Fruit fly (Drosophila melanogaster) S2 (cell line): ENCODE results near the gene alpha-Est7.

Source experiments
- CG8478 ChIP-seq: fragments of >200 bp; optimal IDR thresholded peaks from 2 replicates; lab custom pipeline; 2018
- CTCF ChIP-seq, 2 experiments: fragments of >200 bp; optimal IDR thresholded peaks; 2 replicates each; lab custom pipeline; 2018

Gene alpha-Est7

dm6 chr3R:7523594-7523993, at the start of gene alpha-Est7:
Gene alpha-Est7 (minus strand): TSS chr3R:7523753.
- TF ChIP-seq CTCF (optimal IDR thresholded peaks at IDR 0.05; lab: Kevin White, UChicago), result no peak
- no peak for TF ChIP-seq CG8478 (lab: Kevin White, UChicago)

DNA sequence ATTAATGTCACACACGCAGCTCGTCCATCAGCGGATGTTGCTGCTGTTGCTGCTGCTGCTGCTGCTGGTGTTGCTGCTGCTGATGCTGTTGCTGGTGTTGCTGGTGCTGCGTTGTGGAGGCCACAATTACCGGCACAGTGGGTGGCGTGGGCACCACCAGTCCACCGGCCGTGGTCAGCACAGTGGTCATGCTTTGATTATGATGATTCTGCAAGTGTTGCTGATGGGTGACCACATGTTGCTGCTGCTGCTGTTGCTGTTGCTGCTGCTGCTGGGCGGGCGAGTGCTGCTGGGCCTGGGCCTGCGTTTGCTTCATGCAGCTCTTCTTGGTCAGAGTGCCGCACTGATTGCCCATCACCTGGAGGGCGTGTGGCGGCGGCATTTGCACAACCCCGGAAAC, 48.7 kb upstream of the alpha-Est7 start:
- TF ChIP-seq CTCF (optimal IDR thresholded peaks at IDR 0.05; lab: Kevin White, UChicago) (no peak), CG8478 (lab: Kevin White, UChicago) (no peak)

dm6 chr3R:7551708-7552107, 28.2 kb upstream of the alpha-Est7 start, which contains the start of gene CG45545:
Gene CG45545 (plus strand): TSS chr3R:7552008.
- TF ChIP-seq CG8478 (lab: Kevin White, UChicago), result no peak
- TF ChIP-seq CTCF (optimal IDR thresholded peaks at IDR 0.05; lab: Kevin White, UChicago), result no peak

dm6 chr3R:7548808-7549744, 25.5 kb upstream of the alpha-Est7 start, which contains the start of gene alpha-Est1:
Gene alpha-Est1 (minus strand): TSS chr3R:7549124.
- no peak for TF ChIP-seq CG8478 (lab: Kevin White, UChicago)
- no peak for TF ChIP-seq CTCF (optimal IDR thresholded peaks at IDR 0.05; lab: Kevin White, UChicago)

- TF ChIP-seq CG8478 (lab: Kevin White, UChicago) (no peak), CTCF (optimal IDR thresholded peaks at IDR 0.05; lab: Kevin White, UChicago) (no peak)
These were observed 17.8 kb upstream of the alpha-Est7 start, which contains the start of the genes alpha-Est3 and alpha-Est2 for dm6 chr3R:7541145-7541860. Gene alpha-Est3 (minus strand): TSS chr3R:7541631. Gene alpha-Est2 (plus strand): TSS chr3R:7541810.

dm6 chr3R:7538435-7538834, 14.9 kb upstream of the alpha-Est7 start, which contains the start of gene alpha-Est4:
Gene alpha-Est4 (minus strand): TSS chr3R:7538615.
- TF ChIP-seq CTCF (optimal IDR thresholded peaks at IDR 0.05; lab: Kevin White, UChicago) (no peak), CG8478 (lab: Kevin White, UChicago) (no peak)

DNA sequence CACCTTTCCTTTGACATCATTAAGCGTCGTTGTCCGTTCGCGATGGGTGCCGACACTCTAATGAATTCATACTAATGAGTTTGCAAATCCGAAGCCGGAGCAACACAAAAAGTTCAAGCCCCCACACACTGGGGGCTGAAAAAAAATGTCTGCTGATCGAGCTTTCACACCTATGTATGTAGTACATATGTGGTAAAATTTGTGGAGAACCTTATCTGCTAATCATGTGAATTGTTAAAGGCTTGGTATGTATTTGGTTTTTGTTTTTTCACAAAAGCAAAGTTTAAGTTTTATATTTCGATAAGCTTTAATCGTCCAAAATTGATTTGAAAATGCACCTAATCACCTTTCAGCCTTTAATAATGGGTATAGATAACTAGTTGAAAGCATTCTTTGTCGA, 12.7 kb upstream of the alpha-Est7 start, which contains the start of gene alpha-Est5:
TSS of gene alpha-Est5 (minus strand) at position 110 of the 400 bp plus-strand sequence.
- TF ChIP-seq CG8478 (lab: Kevin White, UChicago) (no peak), CTCF (optimal IDR thresholded peaks at IDR 0.05; lab: Kevin White, UChicago) (no peak)

DNA sequence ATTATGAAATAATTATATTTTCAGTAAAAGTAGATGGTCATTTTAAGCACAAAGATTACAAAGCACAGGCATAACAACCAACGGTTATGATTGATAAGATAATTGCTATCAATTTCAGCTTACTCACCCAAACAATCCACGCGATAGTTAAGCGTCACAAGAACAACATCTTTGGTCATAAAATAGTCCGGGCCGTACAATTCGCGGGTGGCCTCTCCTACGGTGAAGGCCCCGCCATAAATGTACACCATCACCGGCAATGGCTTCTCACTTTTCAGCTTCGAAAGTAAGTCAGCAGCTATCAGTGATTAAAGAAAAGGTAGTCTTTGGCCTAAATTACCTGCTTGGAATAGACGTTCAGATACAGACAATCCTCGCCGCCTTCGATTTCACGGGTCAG, 12.1 kb upstream of the alpha-Est7 start:
- TF ChIP-seq CTCF (optimal IDR thresholded peaks at IDR 0.05; lab: Kevin White, UChicago), result no peak
- no peak for TF ChIP-seq CG8478 (lab: Kevin White, UChicago)

DNA sequence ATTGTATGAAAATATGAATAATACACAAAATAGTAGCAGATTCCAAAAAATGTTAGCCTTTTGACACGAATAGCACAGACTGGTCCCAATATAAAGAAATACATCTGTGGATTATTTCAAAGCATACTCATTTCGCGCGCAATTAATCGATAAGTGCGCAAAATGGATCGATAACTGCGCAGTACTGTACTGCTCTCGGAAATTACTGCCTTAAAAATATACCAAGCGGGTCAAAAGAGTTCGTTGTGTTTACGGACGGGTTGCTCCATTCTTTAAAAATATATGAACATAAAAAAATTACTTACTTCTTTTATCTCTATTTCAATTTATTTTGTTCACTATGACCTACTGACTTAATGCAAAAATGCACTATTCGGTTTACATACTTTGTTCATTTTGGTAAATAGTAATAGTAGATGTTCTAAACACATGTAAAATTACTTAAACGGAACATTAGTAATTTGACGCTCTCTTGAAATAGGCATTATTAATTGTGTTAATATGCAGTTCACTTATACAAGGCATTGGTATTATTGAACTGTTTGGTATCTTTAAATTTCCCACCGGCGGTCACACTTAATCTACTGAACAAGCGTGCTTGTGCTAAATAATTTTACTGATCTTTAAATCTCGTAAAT, 6.8 kb upstream of the alpha-Est7 start, which contains the start of the genes Rtnl2 and alphaTub84D:
TSS of gene Rtnl2 (minus strand) at position 58 of the 638 bp plus-strand sequence.
TSS of gene alphaTub84D (plus strand) at position 570 of the 638 bp plus-strand sequence.
- no peak for TF ChIP-seq CG8478 (lab: Kevin White, UChicago)
- TF ChIP-seq CTCF (optimal IDR thresholded peaks at IDR 0.05; lab: Kevin White, UChicago), result no peak

- TF ChIP-seq CG8478 (lab: Kevin White, UChicago), result no peak
These were observed 5.1 kb upstream of the alpha-Est7 start, which contains the start of gene alpha-Est6 for dm6 chr3R:7528677-7529076. Gene alpha-Est6 (minus strand): TSS chr3R:7528777.

dm6 chr3R:7524160-7524559, 607 bp upstream of the alpha-Est7 start:
- TF ChIP-seq CG8478 (lab: Kevin White, UChicago) (no peak), CTCF (optimal IDR thresholded peaks at IDR 0.05; lab: Kevin White, UChicago) (no peak)

DNA sequence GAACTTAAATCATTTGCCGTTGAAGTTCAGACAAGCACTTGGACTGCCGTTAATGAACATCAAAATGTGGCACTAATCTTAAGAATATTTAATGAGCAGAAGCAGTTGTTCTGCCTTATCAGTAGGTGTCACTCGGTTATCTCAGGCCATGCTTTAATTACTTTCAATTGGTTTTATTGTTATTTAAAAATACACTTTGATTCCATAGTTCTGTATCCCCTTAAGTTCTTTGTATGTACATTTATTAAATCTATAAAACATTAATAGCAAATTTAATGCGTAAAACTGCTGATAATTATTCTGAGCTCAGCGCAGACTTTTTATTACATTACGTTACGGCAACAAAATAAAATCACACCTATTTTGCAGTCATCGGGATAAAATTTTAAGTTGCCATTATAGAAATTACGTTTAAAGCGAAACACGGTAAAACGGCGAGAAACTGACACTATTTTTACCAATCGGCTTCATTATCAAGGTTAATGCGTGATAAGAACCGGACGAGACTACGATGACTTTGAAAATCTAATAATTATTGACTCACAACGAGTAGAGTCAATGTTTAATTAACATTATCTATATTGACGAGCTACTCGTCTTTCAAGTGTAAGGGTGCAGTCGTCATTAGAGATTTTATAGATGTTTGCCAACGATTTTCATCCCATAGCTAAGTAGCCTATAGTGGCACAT, 1.1 kb downstream of the alpha-Est7 start:
- no peak for TF ChIP-seq CG8478 (lab: Kevin White, UChicago)
- no peak for TF ChIP-seq CTCF (optimal IDR thresholded peaks at IDR 0.05; lab: Kevin White, UChicago)

- no peak for TF ChIP-seq CTCF (optimal IDR thresholded peaks at IDR 0.05; lab: Kevin White, UChicago)
- no peak for TF ChIP-seq CG8478 (lab: Kevin White, UChicago)
These were observed 4.2 kb downstream of the alpha-Est7 start, which contains the start of gene Ubc84D for dm6 chr3R:7519356-7519755. Gene Ubc84D (minus strand): TSS chr3R:7519456.
